Fruit fly (Drosophila melanogaster) whole organism, prepupa: ENCODE data around the gene fng.

Experiments used
- CG10631 ChIP-seq: fragments of 200-800 bp; sonication (Bioruptor generic); optimal IDR thresholded peaks from 2 replicates; lab custom pipeline; 2016; ENCODE audit warnings: missing biosample characterization, missing genetic modification characterization
- CG10669 ChIP-seq: fragments of 200-800 bp; sonication (Bioruptor generic); optimal IDR thresholded peaks from 3 replicates; lab custom pipeline; 2018; ENCODE audit warnings: missing biosample characterization, mild to moderate bottlenecking, missing genetic modification characterization, moderate library complexity
- CG11294 ChIP-seq: fragments of 200-800 bp; sonication (Bioruptor generic); IDR thresholded peaks from 2 replicates; pipeline ENCODE4 v1.3.6; 2022; ENCODE audit warnings: missing biosample characterization, missing genetic modification characterization
- CG1621 ChIP-seq: fragments of 200-800 bp; sonication (Bioruptor generic); optimal IDR thresholded peaks from 3 replicates; lab custom pipeline; 2018; ENCODE audit warnings: missing biosample characterization, mild to moderate bottlenecking, missing genetic modification characterization
- CG16779 ChIP-seq: fragments of 200-800 bp; sonication (Bioruptor generic); optimal IDR thresholded peaks from 3 replicates; lab custom pipeline; 2017; ENCODE audit warnings: missing biosample characterization, mild to moderate bottlenecking, missing genetic modification characterization
- CG31627 ChIP-seq: fragments of 200-800 bp; sonication (Bioruptor generic); optimal IDR thresholded peaks from 3 replicates; lab custom pipeline; 2016; ENCODE audit warnings: missing biosample characterization, missing genetic modification characterization
- CG32006 ChIP-seq: fragments of 200-800 bp; sonication (Bioruptor generic); optimal IDR thresholded peaks from 3 replicates; lab custom pipeline; 2017; ENCODE audit warnings: missing biosample characterization, mild to moderate bottlenecking, missing genetic modification characterization
- CG34406 ChIP-seq: fragments of 200-800 bp; sonication (Bioruptor generic); optimal IDR thresholded peaks from 3 replicates; lab custom pipeline; 2016; ENCODE audit warnings: missing biosample characterization, missing genetic modification characterization
- CG3919 ChIP-seq: fragments of 200-800 bp; sonication (Bioruptor generic); optimal IDR thresholded peaks from 3 replicates; lab custom pipeline; 2016; ENCODE audit warnings: missing biosample characterization, missing genetic modification characterization
- CG4318 ChIP-seq: fragments of 200-800 bp; sonication (Bioruptor generic); optimal IDR thresholded peaks from 3 replicates; lab custom pipeline; 2017; ENCODE audit warnings: missing biosample characterization, mild to moderate bottlenecking, missing genetic modification characterization
- CG6163 ChIP-seq: fragments of 200-800 bp; sonication (Bioruptor generic); IDR thresholded peaks from 3 replicates; pipeline ENCODE4 v1.3.6; 2022; ENCODE audit warnings: missing biosample characterization, missing genetic modification characterization
- CG6276 ChIP-seq: fragments of 200-800 bp; sonication (Bioruptor generic); optimal IDR thresholded peaks from 2 replicates; lab custom pipeline; 2017; ENCODE audit warnings: missing biosample characterization, mild to moderate bottlenecking, missing genetic modification characterization
- CG6792 ChIP-seq: fragments of 200-800 bp; sonication (Bioruptor generic); optimal IDR thresholded peaks from 3 replicates; lab custom pipeline; 2016; ENCODE audit warnings: missing biosample characterization, missing genetic modification characterization
- CG6808 ChIP-seq: fragments of 200-800 bp; sonication (Bioruptor generic); optimal IDR thresholded peaks from 3 replicates; lab custom pipeline; 2017; ENCODE audit warnings: missing biosample characterization, missing genetic modification characterization, mild to moderate bottlenecking, moderate library complexity, missing genetic modification reagents
- CG6854 ChIP-seq: fragments of 200-800 bp; sonication (Bioruptor generic); optimal IDR thresholded peaks from 2 replicates; lab custom pipeline; 2017; ENCODE audit warnings: missing biosample characterization, mild to moderate bottlenecking, missing genetic modification characterization
- CG8119 ChIP-seq: fragments of 200-800 bp; sonication (Bioruptor generic); IDR thresholded peaks from 3 replicates; pipeline ENCODE4 v1.3.6; 2022; ENCODE audit warnings: missing biosample characterization, missing genetic modification characterization
- CG8319 ChIP-seq: fragments of 200-800 bp; sonication (Bioruptor generic); optimal IDR thresholded peaks from 3 replicates; lab custom pipeline; 2016; ENCODE audit warnings: missing biosample characterization, missing genetic modification characterization
- CG8632 ChIP-seq: fragments of 200-800 bp; sonication (Bioruptor generic); optimal IDR thresholded peaks from 3 replicates; lab custom pipeline; 2016; ENCODE audit warnings: missing biosample characterization, missing genetic modification characterization
- CG9139 ChIP-seq: fragments of 200-800 bp; sonication (Bioruptor generic); optimal IDR thresholded peaks from 3 replicates; lab custom pipeline; 2017; ENCODE audit warnings: missing biosample characterization, mild to moderate bottlenecking, missing genetic modification characterization
- Eip75B ChIP-seq: fragments of 200-800 bp; sonication (Bioruptor generic); optimal IDR thresholded peaks from 3 replicates; lab custom pipeline; 2016; ENCODE audit warnings: missing biosample characterization, missing genetic modification characterization
- Eip78C ChIP-seq: fragments of 200-800 bp; sonication (Bioruptor generic); peaks from one replicate; lab custom pipeline; 2016; ENCODE audit warnings: missing biosample characterization, missing genetic modification characterization
- Eip93F ChIP-seq: fragments of 200-800 bp; sonication (Bioruptor generic); optimal IDR thresholded peaks from 2 replicates; lab custom pipeline; 2016; ENCODE audit warnings: missing biosample characterization, mild to moderate bottlenecking, missing genetic modification characterization
- Ets21C ChIP-seq: fragments of 200-800 bp; sonication (Bioruptor generic); optimal IDR thresholded peaks from 3 replicates; lab custom pipeline; 2016; ENCODE audit warnings: missing biosample characterization, missing genetic modification characterization
- Ets96B ChIP-seq: fragments of 200-800 bp; optimal IDR thresholded peaks from 2 replicates; lab custom pipeline; 2019; ENCODE audit warnings: missing biosample characterization, mild to moderate bottlenecking, missing genetic modification characterization, moderate library complexity
- Hr39 ChIP-seq: fragments of 200-800 bp; sonication (Bioruptor generic); optimal IDR thresholded peaks from 2 replicates; lab custom pipeline; 2016; ENCODE audit warnings: missing biosample characterization, missing genetic modification characterization
- Lpt ChIP-seq: fragments of 200-800 bp; sonication (Bioruptor generic); optimal IDR thresholded peaks from 3 replicates; lab custom pipeline; 2016; ENCODE audit warnings: missing biosample characterization, missing genetic modification characterization
- Met ChIP-seq: fragments of 200-800 bp; sonication (Bioruptor generic); optimal IDR thresholded peaks from 3 replicates; lab custom pipeline; 2016; ENCODE audit warnings: missing biosample characterization, missing genetic modification characterization
- Sox102F ChIP-seq: fragments of 200-800 bp; sonication (Bioruptor generic); optimal IDR thresholded peaks from 2 replicates; lab custom pipeline; 2016; ENCODE audit warnings: missing biosample characterization, mild to moderate bottlenecking, missing genetic modification characterization
- Sox15 ChIP-seq: fragments of 200-800 bp; sonication (Bioruptor generic); optimal IDR thresholded peaks from 3 replicates; lab custom pipeline; 2016; ENCODE audit warnings: missing biosample characterization, missing genetic modification characterization
- achi ChIP-seq: fragments of 200-800 bp; sonication (Bioruptor generic); optimal IDR thresholded peaks from 3 replicates; lab custom pipeline; 2016; ENCODE audit warnings: missing biosample characterization, missing genetic modification characterization
- acj6 ChIP-seq: fragments of 200-800 bp; sonication (Bioruptor generic); optimal IDR thresholded peaks from 3 replicates; lab custom pipeline; 2016; ENCODE audit warnings: missing biosample characterization, missing genetic modification characterization
- cyc ChIP-seq: fragments of 200-800 bp; sonication (Bioruptor generic); optimal IDR thresholded peaks from 3 replicates; lab custom pipeline; 2016; ENCODE audit warnings: missing biosample characterization, missing genetic modification characterization
- dac ChIP-seq: fragments of 200-800 bp; sonication (Bioruptor generic); optimal IDR thresholded peaks from 2 replicates; lab custom pipeline; 2017; ENCODE audit warnings: missing biosample characterization, mild to moderate bottlenecking, missing genetic modification characterization
- dsx ChIP-seq: fragments of 200-800 bp; optimal IDR thresholded peaks from 3 replicates; lab custom pipeline; 2019; ENCODE audit warnings: missing biosample characterization, mild to moderate bottlenecking, missing genetic modification characterization, moderate library complexity; ENCODE audit not compliant: poor library complexity, severe bottlenecking
- esn ChIP-seq: fragments of 200-800 bp; sonication (Bioruptor generic); optimal IDR thresholded peaks from 2 replicates; lab custom pipeline; 2016; ENCODE audit warnings: missing biosample characterization, mild to moderate bottlenecking, missing genetic modification characterization, moderate library complexity
- fd59A ChIP-seq: fragments of 200-800 bp; sonication (Bioruptor generic); optimal IDR thresholded peaks from 2 replicates; lab custom pipeline; 2017; ENCODE audit warnings: missing biosample characterization, mild to moderate bottlenecking, missing genetic modification characterization, missing genetic modification reagents
- fkh ChIP-seq: fragments of 200-800 bp; sonication (Bioruptor generic); optimal IDR thresholded peaks from 3 replicates; lab custom pipeline; 2017; ENCODE audit warnings: missing biosample characterization, mild to moderate bottlenecking, missing genetic modification characterization, moderate library complexity
- lz ChIP-seq: fragments of 200-800 bp; sonication (Bioruptor generic); optimal IDR thresholded peaks from 3 replicates; lab custom pipeline; 2016; ENCODE audit warnings: missing biosample characterization, missing genetic modification characterization
- pdm3 ChIP-seq: fragments of 200-800 bp; sonication (Bioruptor generic); optimal IDR thresholded peaks from 3 replicates; lab custom pipeline; 2016; ENCODE audit warnings: missing biosample characterization, missing genetic modification characterization
- salr ChIP-seq, 2 experiments: fragments of 200-800 bp; sonication (Bioruptor generic); optimal IDR thresholded peaks; 3 replicates each; lab custom pipeline; 2016 to 2018; ENCODE audit warnings: missing biosample characterization in 2 of 2, missing genetic modification characterization in 2 of 2, mild to moderate bottlenecking in 1 of 2
- spab ChIP-seq: fragments of 200-800 bp; sonication (Bioruptor generic); optimal IDR thresholded peaks from 2 replicates; lab custom pipeline; 2017; ENCODE audit warnings: missing biosample characterization, mild to moderate bottlenecking, missing genetic modification characterization, missing genetic modification reagents
- ss ChIP-seq, 2 experiments: fragments of 200-800 bp; sonication (Bioruptor generic); optimal IDR thresholded peaks; 2 replicates in 1 of 2; 3 replicates in 1 of 2; lab custom pipeline; 2017 to 2018; ENCODE audit warnings: mild to moderate bottlenecking in 2 of 2, missing biosample characterization in 2 of 2, missing genetic modification characterization in 2 of 2, moderate library complexity in 1 of 2
- svp ChIP-seq: fragments of 200-800 bp; sonication (Bioruptor generic); peaks from one replicate; lab custom pipeline; 2016; ENCODE audit warnings: missing biosample characterization, missing genetic modification characterization
- topi ChIP-seq: fragments of 200-800 bp; sonication (Bioruptor generic); optimal IDR thresholded peaks from 3 replicates; lab custom pipeline; 2016; ENCODE audit warnings: missing biosample characterization, missing genetic modification characterization
- vri ChIP-seq: fragments of 200-800 bp; sonication (Bioruptor generic); optimal IDR thresholded peaks from 3 replicates; lab custom pipeline; 2016; ENCODE audit warnings: missing biosample characterization, mild to moderate bottlenecking, missing genetic modification characterization

Gene fng

dm6 chr3L:20944180-20944579 is 5.1 kb downstream of the fng start:
- TF ChIP-seq achi (GFP tag; lab: Kevin White, UChicago) (peak; percentile 5), spab (GFP tag; lab: Kevin White, UChicago) (peak; percentile 14), CG6808 (GFP tag; lab: Kevin White, UChicago) (peak; percentile 19), dac (no peak), CG8319 (GFP tag; lab: Kevin White, UChicago) (no peak), CG6276 (GFP tag; lab: Kevin White, UChicago) (no peak), acj6 (no peak), Eip78C (GFP tag; lab: Kevin White, UChicago) (peak; percentile 85), CG16779 (no peak), esn (GFP tag; lab: Kevin White, UChicago) (peak; percentile 20), CG6792 (peak; percentile 16), CG10669 (peak; percentile 22), ss (GFP tag; optimal IDR thresholded peaks at IDR 0.05; lab: Kevin White, UChicago) (peak in 1 of 2 experiments; percentile 36), Eip93F (no peak), topi (GFP tag; lab: Kevin White, UChicago) (no peak), CG34406 (peak; percentile 21), Lpt (GFP tag; lab: Kevin White, UChicago) (no peak), fkh (GFP tag; lab: Kevin White, UChicago) (peak; percentile 94), lz (GFP tag; lab: Kevin White, UChicago) (no peak), Hr39 (GFP tag; lab: Kevin White, UChicago) (no peak), dsx (GFP tag; lab: Kevin White, UChicago) (no peak), CG32006 (no peak), CG6163 (GFP tag; lab: Robert Waterston, UW) (no peak), CG11294 (GFP tag; lab: Robert Waterston, UW) (no peak), pdm3 (GFP tag; lab: Kevin White, UChicago) (no peak), fd59A (GFP tag; lab: Kevin White, UChicago) (peak; percentile 15), vri (GFP tag; lab: Kevin White, UChicago) (no peak), Ets21C (no peak), CG3919 (peak; percentile 11), svp (peak; percentile 36), CG6854 (GFP tag; lab: Kevin White, UChicago) (peak; percentile 4), Sox15 (GFP tag; lab: Kevin White, UChicago) (no peak), CG9139 (GFP tag; lab: Kevin White, UChicago) (no peak), CG10631 (GFP tag; lab: Kevin White, UChicago) (no peak), CG4318 (GFP tag; lab: Kevin White, UChicago) (no peak)

- no peak for TF ChIP-seq CG8632 (GFP tag; lab: Kevin White, UChicago)
- TF ChIP-seq CG1621 (tag; lab: Kevin White, UChicago) = no peak
- TF ChIP-seq Ets96B = no peak
- no peak for TF ChIP-seq CG8119 (GFP tag; lab: Robert Waterston, UW)
- TF ChIP-seq Met (GFP tag; lab: Kevin White, UChicago) = no peak
- TF ChIP-seq CG4318 (GFP tag; lab: Kevin White, UChicago) = no peak
- TF ChIP-seq Eip75B (GFP tag; lab: Kevin White, UChicago) = no peak
- TF ChIP-seq CG31627 = no peak
- TF ChIP-seq Ets21C = no peak
- TF ChIP-seq CG3919 = no peak
- no peak for TF ChIP-seq cyc
- TF ChIP-seq CG10669 = no peak
- TF ChIP-seq pdm3 (GFP tag; lab: Kevin White, UChicago) = no peak
- no peak for TF ChIP-seq Sox102F (GFP tag; lab: Kevin White, UChicago)
- no peak for TF ChIP-seq Lpt (GFP tag; lab: Kevin White, UChicago)
- TF ChIP-seq svp = no peak
- TF ChIP-seq salr (GFP tag; optimal IDR thresholded peaks at IDR 0.05; lab: Kevin White, UChicago) = no peak
- no peak for TF ChIP-seq Hr39 (GFP tag; lab: Kevin White, UChicago)
Measured at dm6 chr3L:20942076-20942475, 7.2 kb downstream of the fng start.
